Worm (Caenorhabditis elegans) whole organism, young adult: ENCODE results near the gene scl-13.

Experiments
- C06A6.2 ChIP-seq: fragments of 200-800 bp; sonication (Bioruptor generic); conservative IDR thresholded peaks from 2 replicates; pipeline ENCODE4 v1.3.6; 2022; ENCODE audit warnings: missing genetic modification characterization, missing compliant biosample characterization
- D2030.7 ChIP-seq: fragments of 200-800 bp; sonication (Bioruptor generic); IDR thresholded peaks from 2 replicates; pipeline ENCODE4 v1.3.6; 2022; ENCODE audit warnings: missing genetic modification reagents, missing genetic modification characterization, missing compliant biosample characterization
- F23B12.7 ChIP-seq: sonication (generic microtip); optimal IDR thresholded peaks from 2 replicates; lab custom pipeline; 2017; ENCODE audit warnings: missing genetic modification characterization, mild to moderate bottlenecking, missing compliant biosample characterization, antibody characterized with exemption, moderate library complexity; ENCODE audit not compliant: insufficient read depth
- F52B5.7 ChIP-seq: sonication (generic microtip); optimal IDR thresholded peaks from 2 replicates; lab custom pipeline; 2016; ENCODE audit warnings: mild to moderate bottlenecking, missing genetic modification characterization, missing compliant biosample characterization
- T07F8.4 ChIP-seq: sonication (generic microtip); optimal IDR thresholded peaks from 2 replicates; lab custom pipeline; 2016; ENCODE audit warnings: mild to moderate bottlenecking, missing genetic modification characterization, moderate library complexity, missing compliant biosample characterization
- akir-1 ChIP-seq: fragments of 200-800 bp; sonication (Bioruptor generic); optimal IDR thresholded peaks from 2 replicates; lab custom pipeline; 2018; ENCODE audit warnings: mild to moderate bottlenecking, missing genetic modification characterization, moderate library complexity, missing compliant biosample characterization
- ama-1 ChIP-seq, 3 experiments: fragments of 150-350 bp in 1 of 3; sonication (generic microtip) in 2 of 3; optimal IDR thresholded peaks; 2 replicates each; lab custom pipeline; 2014 to 2018; ENCODE audit warnings: missing biosample characterization in 2 of 3, missing genetic modification characterization in 2 of 3, missing genetic modification reagents in 2 of 3
- atf-7 ChIP-seq: sonication (generic microtip); optimal IDR thresholded peaks from 2 replicates; lab custom pipeline; 2017; ENCODE audit warnings: mild to moderate bottlenecking, missing genetic modification characterization, missing compliant biosample characterization
- attf-5 ChIP-seq: fragments of 200-800 bp; sonication (Bioruptor generic); optimal IDR thresholded peaks from 2 replicates; lab custom pipeline; 2018; ENCODE audit warnings: mild to moderate bottlenecking, missing genetic modification characterization, missing compliant biosample characterization
- attf-6 ChIP-seq: fragments of 200-800 bp; sonication (Bioruptor generic); IDR thresholded peaks from 2 replicates; pipeline ENCODE4 v1.3.6; 2022; ENCODE audit warnings: missing genetic modification reagents, missing genetic modification characterization, missing compliant biosample characterization
- bed-2 ChIP-seq: fragments of 200-800 bp; sonication (Bioruptor generic); IDR thresholded peaks from 2 replicates; pipeline ENCODE4 v1.3.6; 2022; ENCODE audit warnings: missing genetic modification reagents, missing genetic modification characterization, missing compliant biosample characterization
- cebp-1 ChIP-seq, 2 experiments: fragments of 200-800 bp in 1 of 2; sonication (Bioruptor generic) in 1 of 2; sonication (generic microtip) in 1 of 2; IDR thresholded peaks in 1 of 2; optimal IDR thresholded peaks in 1 of 2; 2 replicates each; pipeline versions ENCODE4 v1.3.6 to Lab custom; 2017 to 2022; ENCODE audit warnings: missing compliant biosample characterization in 2 of 2, missing genetic modification characterization in 2 of 2, mild to moderate bottlenecking in 1 of 2, missing genetic modification reagents in 1 of 2, moderate library complexity in 1 of 2
- ceh-100 ChIP-seq: fragments of 200-800 bp; sonication (Bioruptor generic); IDR thresholded peaks from 2 replicates; pipeline ENCODE4 v1.3.6; 2022; ENCODE audit warnings: missing genetic modification reagents, missing genetic modification characterization, missing compliant biosample characterization
- ceh-27 ChIP-seq: fragments of 200-800 bp; sonication (Bioruptor generic); optimal IDR thresholded peaks from 2 replicates; lab custom pipeline; 2018; ENCODE audit warnings: mild to moderate bottlenecking, missing genetic modification characterization, moderate library complexity, missing compliant biosample characterization
- ceh-91 ChIP-seq: fragments of 200-800 bp; sonication (Bioruptor generic); IDR thresholded peaks from 2 replicates; pipeline ENCODE4 v1.3.6; 2022; ENCODE audit warnings: missing genetic modification reagents, missing genetic modification characterization, missing compliant biosample characterization
- egl-18 ChIP-seq: fragments of 200-800 bp; sonication (Bioruptor generic); IDR thresholded peaks from 2 replicates; pipeline ENCODE4 v1.3.6; 2022; ENCODE audit warnings: missing genetic modification reagents, missing genetic modification characterization, missing compliant biosample characterization
- gei-17 ChIP-seq: fragments of 200-800 bp; sonication (Bioruptor generic); optimal IDR thresholded peaks from 2 replicates; lab custom pipeline; 2018; ENCODE audit warnings: mild to moderate bottlenecking, missing genetic modification characterization, missing compliant biosample characterization
- hmg-1.2 ChIP-seq: fragments of 200-800 bp; sonication (Bioruptor generic); IDR thresholded peaks from 2 replicates; pipeline ENCODE4 v1.3.6; 2022; ENCODE audit warnings: missing genetic modification reagents, missing genetic modification characterization, missing compliant biosample characterization
- lag-1 ChIP-seq: fragments of 200-800 bp; sonication (Bioruptor generic); IDR thresholded peaks from 2 replicates; pipeline ENCODE4 v1.3.6; 2022; ENCODE audit warnings: missing genetic modification reagents, missing genetic modification characterization, missing compliant biosample characterization
- lin-54 ChIP-seq: fragments of 200-800 bp; sonication (Bioruptor generic); optimal IDR thresholded peaks from 2 replicates; lab custom pipeline; 2018; ENCODE audit warnings: mild to moderate bottlenecking, missing genetic modification characterization, missing compliant biosample characterization
- lir-1 ChIP-seq: fragments of 200-800 bp; sonication (Bioruptor generic); conservative IDR thresholded peaks from 2 replicates; pipeline ENCODE4 v1.3.6; 2022; ENCODE audit warnings: missing genetic modification reagents, missing genetic modification characterization, missing compliant biosample characterization
- madf-3 ChIP-seq: fragments of 200-800 bp; sonication (Bioruptor generic); IDR thresholded peaks from 2 replicates; pipeline ENCODE4 v1.3.6; 2022; ENCODE audit warnings: missing genetic modification reagents, missing genetic modification characterization, missing compliant biosample characterization
- mcd-1 ChIP-seq: fragments of 200-800 bp; sonication (Bioruptor generic); IDR thresholded peaks from 2 replicates; pipeline ENCODE4 v1.3.6; 2022; ENCODE audit warnings: missing genetic modification reagents, missing genetic modification characterization, missing compliant biosample characterization
- nfyb-1 ChIP-seq: fragments of 200-800 bp; sonication (Bioruptor generic); IDR thresholded peaks from 2 replicates; pipeline ENCODE4 v1.3.6; 2022; ENCODE audit warnings: missing genetic modification reagents, missing genetic modification characterization, missing compliant biosample characterization
- nhr-80 ChIP-seq: sonication (generic microtip); optimal IDR thresholded peaks from 2 replicates; lab custom pipeline; 2016; ENCODE audit warnings: missing genetic modification characterization, missing compliant biosample characterization
- nhr-90 ChIP-seq: sonication (generic microtip); optimal IDR thresholded peaks from 2 replicates; lab custom pipeline; 2016; ENCODE audit warnings: missing genotype, mild to moderate bottlenecking, missing genetic modification characterization, missing compliant biosample characterization
- repo-1 ChIP-seq: sonication (generic microtip); optimal IDR thresholded peaks from 2 replicates; lab custom pipeline; 2017; ENCODE audit warnings: mild to moderate bottlenecking, missing genetic modification characterization, missing compliant biosample characterization
- snpc-1.1 ChIP-seq: sonication (generic microtip); optimal IDR thresholded peaks from 2 replicates; lab custom pipeline; 2017; ENCODE audit warnings: missing genetic modification characterization, mild to moderate bottlenecking, missing compliant biosample characterization, antibody characterized with exemption, moderate library complexity, missing genotype, missing genetic modification reagents; ENCODE audit not compliant: insufficient read depth
- snpc-4 ChIP-seq, 5 experiments: fragments of 150-350 bp in 1 of 5; sonication (generic microtip) in 4 of 5; optimal IDR thresholded peaks; 2 replicates each; lab custom pipeline; 2014 to 2018; ENCODE audit warnings: missing genetic modification characterization in 5 of 5, missing biosample characterization in 3 of 5, antibody characterized with exemption in 2 of 5, mild to moderate bottlenecking in 2 of 5, missing compliant biosample characterization in 2 of 5, missing genotype in 2 of 5, moderate library complexity in 2 of 5, missing genetic modification reagents in 1 of 5
- sptf-2 ChIP-seq: fragments of 200-800 bp; sonication (Bioruptor generic); optimal IDR thresholded peaks from 2 replicates; lab custom pipeline; 2018; ENCODE audit warnings: mild to moderate bottlenecking, missing genetic modification characterization, missing compliant biosample characterization
- unc-130 ChIP-seq: sonication (generic microtip); optimal IDR thresholded peaks from 2 replicates; lab custom pipeline; 2016; ENCODE audit warnings: missing genetic modification reagents, missing genetic modification characterization, missing compliant biosample characterization
- unc-62 ChIP-seq: fragments of 150-350 bp; optimal IDR thresholded peaks from 2 replicates; lab custom pipeline; 2014; ENCODE audit warnings: missing biosample characterization, missing genetic modification reagents, missing genetic modification characterization
- ztf-18 ChIP-seq: sonication (generic microtip); optimal IDR thresholded peaks from 2 replicates; lab custom pipeline; 2016; ENCODE audit warnings: missing genotype, mild to moderate bottlenecking, missing genetic modification characterization, missing compliant biosample characterization
- ztf-25 ChIP-seq: fragments of 200-800 bp; sonication (Bioruptor generic); IDR thresholded peaks from 2 replicates; pipeline ENCODE4 v1.3.6; 2022; ENCODE audit warnings: missing genetic modification reagents, missing genetic modification characterization, missing compliant biosample characterization
- ztf-28 ChIP-seq: fragments of 200-800 bp; sonication (Bioruptor generic); IDR thresholded peaks from 2 replicates; pipeline ENCODE4 v1.3.6; 2022; ENCODE audit warnings: missing genetic modification reagents, missing genetic modification characterization, missing compliant biosample characterization
- ztf-6 ChIP-seq: fragments of 200-800 bp; sonication (Bioruptor generic); IDR thresholded peaks from 2 replicates; pipeline ENCODE4 v1.3.6; 2022; ENCODE audit warnings: missing genetic modification reagents, missing genetic modification characterization, missing compliant biosample characterization

scl-13 gene

ce11 chrV:3805499-3805898 is 5.9 kb downstream of the scl-13 start, which contains the start of gene R08F11.4:
TSS of gene R08F11.4 (minus strand) at chrV:3805527.
- TF ChIP-seq lin-54 (GFP tag; lab: Kevin White, UChicago) (no peak), repo-1 (tag; lab: Kevin White, UChicago) (no peak), unc-130 (GFP tag; lab: Kevin White, UChicago) (no peak), ceh-91 (GFP tag; lab: Robert Waterston, UW) (no peak), ama-1 (optimal IDR thresholded peaks at IDR 0.05; lab: Kevin White, UChicago) (no peak), ama-1 (GFP tag; optimal IDR thresholded peaks at IDR 0.05; lab: Kevin White, UChicago) (no peak), lir-1 (GFP tag; lab: Robert Waterston, UW) (no peak), T07F8.4 (tag; lab: Kevin White, UChicago) (no peak), snpc-1.1 (tag; lab: Kevin White, UChicago) (no peak), atf-7 (no peak), mcd-1 (GFP tag; lab: Robert Waterston, UW) (no peak), bed-2 (no peak), snpc-4 (GFP tag; optimal IDR thresholded peaks at IDR 0.05; lab: Kevin White, UChicago) (no peak), snpc-4 (tag; optimal IDR thresholded peaks at IDR 0.05; lab: Kevin White, UChicago) (no peak), egl-18 (GFP tag; lab: Robert Waterston, UW) (no peak), F52B5.7 (tag; lab: Kevin White, UChicago) (no peak), ztf-6 (GFP tag; lab: Robert Waterston, UW) (no peak), ztf-18 (tag; lab: Kevin White, UChicago) (no peak), ztf-28 (GFP tag; lab: Robert Waterston, UW) (no peak), akir-1 (GFP tag; lab: Kevin White, UChicago) (no peak)
- TF ChIP-seq, all 124 proteins: peak for 0

ce11 chrV:3803343-3803742 is 8.1 kb downstream of the scl-13 start, which contains the start of gene cyp-33C8:
TSS of gene cyp-33C8 (minus strand) at chrV:3803542.
- TF ChIP-seq attf-5 (GFP tag; lab: Kevin White, UChicago), result peak; percentile 51
- TF ChIP-seq nhr-80 (tag; lab: Kevin White, UChicago), result peak; percentile 31
- TF ChIP-seq F23B12.7, result no peak
- no peak for TF ChIP-seq sptf-2 (GFP tag; lab: Kevin White, UChicago)
- peak; percentile 94 for TF ChIP-seq cebp-1 (GFP tag; IDR thresholded peaks at IDR 0.05; lab: Robert Waterston, UW)
- peak; percentile 97 for TF ChIP-seq cebp-1 (tag; optimal IDR thresholded peaks at IDR 0.05; lab: Kevin White, UChicago)
- TF ChIP-seq gei-17 (GFP tag; lab: Kevin White, UChicago), result no peak
- no peak for TF ChIP-seq ztf-18 (tag; lab: Kevin White, UChicago)
- TF ChIP-seq madf-3 (GFP tag; lab: Robert Waterston, UW), result no peak
- TF ChIP-seq hmg-1.2 (GFP tag; lab: Robert Waterston, UW), result peak; percentile 6; the same call in 1 of the 2 replicates
- TF ChIP-seq ceh-27, result peak; percentile 10
- TF ChIP-seq attf-6 (GFP tag; lab: Robert Waterston, UW), result no peak

ce11 chrV:3801787-3802417 is 9.5 kb downstream of the scl-13 start:
- no peak for TF ChIP-seq nhr-90 (tag; lab: Kevin White, UChicago)
- no peak for TF ChIP-seq C06A6.2 (GFP tag; lab: Robert Waterston, UW)
- TF ChIP-seq lag-1 (GFP tag; lab: Robert Waterston, UW), result no peak
- TF ChIP-seq repo-1 (tag; lab: Kevin White, UChicago), result no peak
- TF ChIP-seq ceh-27, result no peak
- TF ChIP-seq ztf-25, result no peak
- TF ChIP-seq sptf-2 (GFP tag; lab: Kevin White, UChicago), result no peak
- TF ChIP-seq nfyb-1, result no peak
- no peak for TF ChIP-seq D2030.7 (GFP tag; lab: Robert Waterston, UW)
- TF ChIP-seq unc-62 (GFP tag; lab: Kevin White, UChicago), result no peak
- no peak for TF ChIP-seq ceh-100 (GFP tag; lab: Robert Waterston, UW)
